Worm (Caenorhabditis elegans) whole organism, midembryonic: ENCODE data around the gene egl-36.

Source experiments
- T22C8.4 ChIP-seq: fragments of 200-800 bp; sonication (Bioruptor generic); IDR thresholded peaks from 2 replicates; pipeline ENCODE4 v1.3.6; 2022; ENCODE audit warnings: missing genetic modification characterization, missing compliant biosample characterization
- cog-1 ChIP-seq: sonication (generic microtip); optimal IDR thresholded peaks from 2 replicates; lab custom pipeline; 2016; ENCODE audit warnings: missing genetic modification characterization, missing compliant biosample characterization
- flt-1 ChIP-seq: fragments of 200-800 bp; sonication (Bioruptor generic); IDR thresholded peaks from 2 replicates; pipeline ENCODE4 v1.3.6; 2022; ENCODE audit warnings: missing genetic modification characterization, missing compliant biosample characterization
- klf-2 ChIP-seq: fragments of 200-800 bp; sonication (Bioruptor generic); conservative IDR thresholded peaks from 2 replicates; pipeline ENCODE4 v1.3.6; 2022; ENCODE audit warnings: missing genetic modification reagents, missing genetic modification characterization, missing compliant biosample characterization
- ref-1 ChIP-seq: fragments of 200-800 bp; sonication (Bioruptor generic); conservative IDR thresholded peaks from 2 replicates; pipeline ENCODE4 v1.3.6; 2022; ENCODE audit warnings: missing genetic modification reagents, missing genetic modification characterization, missing compliant biosample characterization
- ztf-23 ChIP-seq: fragments of 200-800 bp; sonication (Bioruptor generic); IDR thresholded peaks from 2 replicates; pipeline ENCODE4 v1.3.6; 2022; ENCODE audit warnings: missing genetic modification reagents, missing genetic modification characterization, missing compliant biosample characterization
- ztf-29 ChIP-seq: fragments of 200-800 bp; sonication (Bioruptor generic); IDR thresholded peaks from 2 replicates; pipeline ENCODE4 v1.3.6; 2022; ENCODE audit warnings: missing genetic modification reagents, missing genetic modification characterization, missing compliant biosample characterization

ce11 chrX:10689729-10690128 lies 44.4 kb upstream of the egl-36 start:
- TF ChIP-seq flt-1 (GFP tag; lab: Robert Waterston, UW) (no peak), cog-1 (tag; lab: Kevin White, UChicago) (no peak), klf-2 (GFP tag; lab: Robert Waterston, UW) (no peak), ref-1 (GFP tag; lab: Robert Waterston, UW) (no peak), ztf-23 (GFP tag; lab: Robert Waterston, UW) (no peak), ztf-29 (GFP tag; lab: Robert Waterston, UW) (no peak), T22C8.4 (no peak)
